Fruit fly (Drosophila melanogaster) whole organism, wandering third instar larva: Measurements from ENCODE around the gene Irk1.

Experiments
- CG9705 ChIP-seq: fragments of 200-800 bp; sonication (Bioruptor generic); optimal IDR thresholded peaks from 2 replicates; lab custom pipeline; 2018; ENCODE audit warnings: missing biosample characterization, mild to moderate bottlenecking, missing genetic modification characterization
- Dfd ChIP-seq: fragments of >200 bp; optimal IDR thresholded peaks from 2 replicates; lab custom pipeline; 2017; ENCODE audit warnings: missing biosample characterization, missing genetic modification characterization
- Hnf4 ChIP-seq: fragments of 200-800 bp; sonication (Bioruptor generic); optimal IDR thresholded peaks from 2 replicates; lab custom pipeline; 2016; ENCODE audit warnings: missing biosample characterization, mild to moderate bottlenecking, missing genetic modification characterization
- Hr78 ChIP-seq: fragments of >200 bp; optimal IDR thresholded peaks from 2 replicates; lab custom pipeline; 2017; ENCODE audit warnings: missing biosample characterization, missing genetic modification characterization
- Hr83 ChIP-seq: fragments of 200-300 bp; sonication (Bioruptor generic); optimal IDR thresholded peaks from 2 replicates; lab custom pipeline; 2016; ENCODE audit warnings: missing biosample characterization, mild to moderate bottlenecking, missing genetic modification characterization, moderate library complexity; ENCODE audit not compliant: poor library complexity, severe bottlenecking
- Mio ChIP-seq: sonication (Bioruptor generic); optimal IDR thresholded peaks from 2 replicates; lab custom pipeline; 2016; ENCODE audit warnings: missing biosample characterization, missing genetic modification characterization
- Myc ChIP-seq: fragments of >200 bp; optimal IDR thresholded peaks from 2 replicates; lab custom pipeline; 2017
- OdsH ChIP-seq: fragments of 200-800 bp; sonication (Bioruptor generic); optimal IDR thresholded peaks from 2 replicates; lab custom pipeline; 2016; ENCODE audit warnings: missing biosample characterization, mild to moderate bottlenecking, missing genetic modification characterization
- br ChIP-seq: fragments of 200-800 bp; sonication (Bioruptor generic); optimal IDR thresholded peaks from 2 replicates; lab custom pipeline; 2016; ENCODE audit warnings: missing biosample characterization, missing genetic modification characterization
- brk ChIP-seq: fragments of 200-800 bp; sonication (Bioruptor generic); optimal IDR thresholded peaks from 2 replicates; lab custom pipeline; 2016; ENCODE audit warnings: missing biosample characterization, mild to moderate bottlenecking, missing genetic modification characterization
- dl ChIP-seq, 2 experiments: fragments of 175-275, 200-275 bp in 1 of 2; fragments of 200-275 bp in 1 of 2; sonication (Bioruptor generic); optimal IDR thresholded peaks; lab custom pipeline; 2018; ENCODE audit warnings: mild to moderate bottlenecking in 2 of 2, missing biosample characterization in 2 of 2, missing genetic modification characterization in 2 of 2, moderate library complexity in 2 of 2; ENCODE audit not compliant: partially characterized antibody in 2 of 2, insufficient read depth in 1 of 2
- ey ChIP-seq: fragments of 200-800 bp; sonication (Bioruptor generic); optimal IDR thresholded peaks from 2 replicates; lab custom pipeline; 2016; ENCODE audit warnings: missing biosample characterization, missing genetic modification characterization
- h ChIP-seq: fragments of 200-800 bp; sonication (Bioruptor generic); optimal IDR thresholded peaks from 3 replicates; lab custom pipeline; 2016; ENCODE audit warnings: missing biosample characterization, mild to moderate bottlenecking, missing genetic modification characterization

- TF ChIP-seq dl (GFP tag; optimal IDR thresholded peaks at IDR 0.05; lab: Kevin White, UChicago; ENCODE audit: insufficient read depth in 1 of 2, partially characterized antibody in 2 of 2) (no peak), brk (GFP tag; lab: Kevin White, UChicago) (no peak), ey (GFP tag; lab: Kevin White, UChicago) (no peak), Myc (lab: Kevin White, UChicago) (no peak), CG9705 (GFP tag; lab: Kevin White, UChicago) (no peak), Dfd (GFP tag; lab: Kevin White, UChicago) (no peak), h (GFP tag; lab: Kevin White, UChicago) (no peak), Hr83 (GFP tag; lab: Kevin White, UChicago) (no peak), br (GFP tag; lab: Kevin White, UChicago) (no peak), Hr78 (GFP tag; lab: Kevin White, UChicago) (no peak), Mio (no peak), OdsH (GFP tag; lab: Kevin White, UChicago) (no peak), Hnf4 (GFP tag; lab: Kevin White, UChicago) (no peak)
These were observed 48.2 kb upstream of the Irk1 start for dm6 chr3R:23119873-23120272.
